Fruit fly (Drosophila melanogaster) whole organism, wandering third instar larva: ENCODE results near the gene Arp10.

Source experiments
- GATAd ChIP-seq: sonication (Bioruptor generic); optimal IDR thresholded peaks from 2 replicates; lab custom pipeline; 2016; ENCODE audit warnings: missing biosample characterization, missing genetic modification characterization
- Mio ChIP-seq: sonication (Bioruptor generic); optimal IDR thresholded peaks from 2 replicates; lab custom pipeline; 2016; ENCODE audit warnings: missing biosample characterization, missing genetic modification characterization
- Vsx2 ChIP-seq: fragments of 200-300, 225-300 bp; sonication (Bioruptor generic); optimal IDR thresholded peaks from 2 replicates; lab custom pipeline; 2018; ENCODE audit warnings: missing biosample characterization, missing genetic modification characterization; ENCODE audit not compliant: partially characterized antibody
- dl ChIP-seq, 2 experiments: fragments of 175-275, 200-275 bp in 1 of 2; fragments of 200-275 bp in 1 of 2; sonication (Bioruptor generic); optimal IDR thresholded peaks; lab custom pipeline; 2018; ENCODE audit warnings: mild to moderate bottlenecking in 2 of 2, missing biosample characterization in 2 of 2, missing genetic modification characterization in 2 of 2, moderate library complexity in 2 of 2; ENCODE audit not compliant: partially characterized antibody in 2 of 2, insufficient read depth in 1 of 2
- foxo ChIP-seq, 2 experiments: fragments of 200-800 bp; sonication (Bioruptor generic); optimal IDR thresholded peaks; 2 replicates in 1 of 2; 3 replicates in 1 of 2; lab custom pipeline; 2016 to 2017; ENCODE audit warnings: missing biosample characterization in 2 of 2, missing genetic modification characterization in 2 of 2
- usp ChIP-seq: fragments of >200 bp; optimal IDR thresholded peaks from 2 replicates; lab custom pipeline; 2017; ENCODE audit warnings: missing biosample characterization, missing genetic modification characterization

DNA sequence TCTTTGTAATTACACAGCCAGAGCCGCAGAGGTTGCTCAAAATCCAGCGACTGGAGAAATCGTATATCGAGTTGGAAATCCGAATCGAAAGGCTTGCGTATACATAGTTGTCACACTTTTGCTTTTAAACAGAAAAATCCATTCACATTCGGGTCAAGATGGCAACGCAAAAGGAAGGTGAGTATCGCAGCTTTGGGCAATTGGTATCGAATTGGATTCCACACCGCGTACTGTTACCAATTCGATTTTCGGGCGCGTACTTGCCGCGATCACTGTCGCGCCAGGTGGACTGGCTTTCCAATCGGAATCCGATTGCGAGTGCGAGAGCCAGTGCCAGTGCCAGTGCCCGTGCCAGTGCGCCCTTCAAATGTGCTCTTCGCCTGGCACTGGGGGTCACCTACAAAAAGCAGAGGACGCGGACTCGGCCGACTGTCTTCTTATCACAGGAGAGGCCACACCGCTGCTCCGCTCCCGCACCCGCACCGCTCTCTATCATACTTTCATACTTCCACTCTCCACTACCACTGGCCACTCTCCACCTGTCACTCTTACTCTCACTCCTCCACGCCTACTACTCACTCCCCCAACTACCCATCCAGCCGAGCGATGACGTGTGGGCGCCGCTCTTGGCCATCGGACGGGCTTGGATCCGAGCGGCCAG lies 21.6 kb upstream of the Arp10 start:
- no peak for TF ChIP-seq usp (GFP tag; lab: Kevin White, UChicago)
- no peak for TF ChIP-seq foxo (GFP tag; optimal IDR thresholded peaks at IDR 0.05; lab: Kevin White, UChicago)
- no peak for TF ChIP-seq dl (GFP tag; optimal IDR thresholded peaks at IDR 0.05; lab: Kevin White, UChicago; ENCODE audit: insufficient read depth in 1 of 2, partially characterized antibody in 2 of 2)
- TF ChIP-seq Mio (GFP tag; lab: Kevin White, UChicago): no peak
- no peak for TF ChIP-seq GATAd (GFP tag; lab: Kevin White, UChicago)
- peak; percentile 41 for TF ChIP-seq Vsx2 (GFP tag; lab: Kevin White, UChicago)
